Fruit fly (Drosophila melanogaster): ENCODE measurements around the gene CG9154.

Gene CG9154

dm6 chr2L:6070656-6071231, at the start of gene CG9154, which contains the start of gene Kr-h2 (continued):
- peak; percentile 25 for TF ChIP-seq D19B (GFP tag; optimal IDR thresholded peaks at IDR 0.05)
- TF ChIP-seq CG8089 (GFP tag; optimal IDR thresholded peaks at IDR 0.05): no peak
- TF ChIP-seq CG17186 (GFP tag; optimal IDR thresholded peaks at IDR 0.05): peak; percentile 42
- TF ChIP-seq unc-4 (GFP tag; IDR thresholded peaks at IDR 0.05; ENCODE audit: partially characterized antibody): peak; percentile 61
- no peak for TF ChIP-seq tin (GFP tag; optimal IDR thresholded peaks at IDR 0.05)
- TF ChIP-seq Dref (GFP tag; IDR thresholded peaks at IDR 0.05): peak; percentile 96
- no peak for TF ChIP-seq esg (GFP tag; conservative IDR thresholded peaks at IDR 0.05)
- no peak for TF ChIP-seq Ssrp (tag; optimal IDR thresholded peaks at IDR 0.05)
- no peak for TF ChIP-seq CG16779 (GFP tag; IDR thresholded peaks at IDR 0.05)
- TF ChIP-seq CG13296 (GFP tag; optimal IDR thresholded peaks at IDR 0.05): peak; percentile 16
- no peak for TF ChIP-seq nom (GFP tag; optimal IDR thresholded peaks at IDR 0.05)
- peak; percentile 75 for TF ChIP-seq CG7928 (GFP tag; optimal IDR thresholded peaks at IDR 0.05)
- TF ChIP-seq CrebB (tag; optimal IDR thresholded peaks at IDR 0.05): no peak
- TF ChIP-seq Doc2 (GFP tag; IDR thresholded peaks at IDR 0.05): no peak
- peak; percentile 58 for TF ChIP-seq CG18599 (GFP tag; optimal IDR thresholded peaks at IDR 0.05)
- TF ChIP-seq CG15479 (GFP tag; optimal IDR thresholded peaks at IDR 0.05): no peak
- peak; percentile 75; the same call in 2 of the 3 replicates for TF ChIP-seq CG6791 (GFP tag; IDR thresholded peaks at IDR 0.05; ENCODE audit: partially characterized antibody)
- TF ChIP-seq onecut (GFP tag; IDR thresholded peaks at IDR 0.05): 0 out of 2 replicates have a peak, but pooled peaks have one; percentile 4
- no peak for TF ChIP-seq Hr78 (GFP tag; optimal IDR thresholded peaks at IDR 0.05)
- TF ChIP-seq CHES-1-like (GFP tag; optimal IDR thresholded peaks at IDR 0.05): peak; percentile 32
- no peak for TF ChIP-seq Trl (optimal IDR thresholded peaks at IDR 0.05)
- no peak for TF ChIP-seq Trl (GFP tag; optimal IDR thresholded peaks at IDR 0.05)
- TF ChIP-seq wdn (GFP tag; IDR thresholded peaks at IDR 0.05): no peak
- TF ChIP-seq vnd (GFP tag; IDR thresholded peaks at IDR 0.05; ENCODE audit: partially characterized antibody): peak; percentile 68
- TF ChIP-seq cwo (GFP tag; optimal IDR thresholded peaks at IDR 0.05): peak; percentile 31
- TF ChIP-seq org-1 (GFP tag; optimal IDR thresholded peaks at IDR 0.05): no peak
- TF ChIP-seq CG18011 (GFP tag; optimal IDR thresholded peaks at IDR 0.05): peak; percentile 41
- no peak for TF ChIP-seq CG17612 (GFP tag; IDR thresholded peaks at IDR 0.05)
- TF ChIP-seq CG34224 (GFP tag; IDR thresholded peaks at IDR 0.05; ENCODE audit: partially characterized antibody): peak; percentile 57
- TF ChIP-seq Blimp-1 (GFP tag; optimal IDR thresholded peaks at IDR 0.05): peak; percentile 0
- TF ChIP-seq CG13775 (GFP tag; optimal IDR thresholded peaks at IDR 0.05): peak; percentile 51
- TF ChIP-seq kni (GFP tag; optimal IDR thresholded peaks at IDR 0.05): peak; percentile 55
- TF ChIP-seq B-H2 (GFP tag; optimal IDR thresholded peaks at IDR 0.05): peak; percentile 48
- TF ChIP-seq Fer1 (GFP tag; optimal IDR thresholded peaks at IDR 0.05): peak; percentile 5
- TF ChIP-seq CG13287 (GFP tag; IDR thresholded peaks at IDR 0.05; ENCODE audit: partially characterized antibody): peak; percentile 64
- TF ChIP-seq BtbVII (GFP tag; optimal IDR thresholded peaks at IDR 0.05): no peak
- peak; percentile 37 for TF ChIP-seq CG9817 (tag; optimal IDR thresholded peaks at IDR 0.05)
- TF ChIP-seq CG11398 (GFP tag; optimal IDR thresholded peaks at IDR 0.05): no peak
- no peak for TF ChIP-seq Dbx (GFP tag; IDR thresholded peaks at IDR 0.05)
- TF ChIP-seq Xrp1 (GFP tag; IDR thresholded peaks at IDR 0.05): 0 out of 2 replicates have a peak, but pooled peaks have one; percentile 7
- TF ChIP-seq zen2 (GFP tag; IDR thresholded peaks at IDR 0.05; ENCODE audit: partially characterized antibody): peak; percentile 39; the same call in 1 of the 3 replicates
- TF ChIP-seq nmo (GFP tag; optimal IDR thresholded peaks at IDR 0.05): peak; percentile 61
- no peak for TF ChIP-seq Mrtf (GFP tag; IDR thresholded peaks at IDR 0.05)
- TF ChIP-seq Doc3 (GFP tag; IDR thresholded peaks at IDR 0.05; ENCODE audit: partially characterized antibody): peak; percentile 44; the same call in 2 of the 3 replicates
- TF ChIP-seq ind (GFP tag; optimal IDR thresholded peaks at IDR 0.05): no peak
- no peak for TF ChIP-seq h (optimal IDR thresholded peaks at IDR 0.05)
- TF ChIP-seq CG9727 (GFP tag; optimal IDR thresholded peaks at IDR 0.05): peak; percentile 39
- peak; percentile 19 for TF ChIP-seq CG13624 (GFP tag; optimal IDR thresholded peaks at IDR 0.05)
- TF ChIP-seq CG11456 (GFP tag; IDR thresholded peaks at IDR 0.05): no peak
